Fruit fly (Drosophila melanogaster) whole organism, prepupa: ENCODE measurements around the gene Pdhb.

Experiments
- CG3032 ChIP-seq: fragments of 200-800 bp; optimal IDR thresholded peaks from 2 replicates; lab custom pipeline; 2019; ENCODE audit warnings: missing biosample characterization, mild to moderate bottlenecking, missing genetic modification characterization, moderate library complexity
- CG31627 ChIP-seq: fragments of 200-800 bp; sonication (Bioruptor generic); optimal IDR thresholded peaks from 3 replicates; lab custom pipeline; 2016; ENCODE audit warnings: missing biosample characterization, missing genetic modification characterization
- CG6276 ChIP-seq: fragments of 200-800 bp; sonication (Bioruptor generic); optimal IDR thresholded peaks from 2 replicates; lab custom pipeline; 2017; ENCODE audit warnings: missing biosample characterization, mild to moderate bottlenecking, missing genetic modification characterization
- Sox102F ChIP-seq: fragments of 200-800 bp; sonication (Bioruptor generic); optimal IDR thresholded peaks from 2 replicates; lab custom pipeline; 2016; ENCODE audit warnings: missing biosample characterization, mild to moderate bottlenecking, missing genetic modification characterization
- topi ChIP-seq: fragments of 200-800 bp; sonication (Bioruptor generic); optimal IDR thresholded peaks from 3 replicates; lab custom pipeline; 2016; ENCODE audit warnings: missing biosample characterization, missing genetic modification characterization

DNA sequence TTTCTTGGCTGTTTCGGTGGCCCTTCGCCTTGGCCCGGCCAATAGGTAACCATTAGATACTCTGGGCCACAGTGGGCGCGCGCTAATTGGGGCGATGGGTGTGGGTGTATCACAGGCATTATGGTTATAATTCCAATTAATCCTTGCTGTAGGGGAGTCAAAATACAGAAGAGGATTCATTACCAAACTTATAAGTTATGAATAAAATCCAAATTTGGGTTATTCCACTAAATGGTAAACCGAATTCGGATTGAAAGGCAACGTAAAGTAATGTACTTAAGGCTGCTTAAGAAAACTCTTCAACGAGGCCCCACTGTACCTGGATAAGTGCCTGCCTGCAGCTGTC is 23.2 kb upstream of the Pdhb start:
- TF ChIP-seq CG3032 (no peak), CG6276 (GFP tag; lab: Kevin White, UChicago) (no peak), CG31627 (GFP tag; lab: Kevin White, UChicago) (no peak), topi (no peak), Sox102F (GFP tag; lab: Kevin White, UChicago) (no peak)
